Fruit fly (Drosophila melanogaster): Measurements from ENCODE around the gene CG10068.

DNA sequence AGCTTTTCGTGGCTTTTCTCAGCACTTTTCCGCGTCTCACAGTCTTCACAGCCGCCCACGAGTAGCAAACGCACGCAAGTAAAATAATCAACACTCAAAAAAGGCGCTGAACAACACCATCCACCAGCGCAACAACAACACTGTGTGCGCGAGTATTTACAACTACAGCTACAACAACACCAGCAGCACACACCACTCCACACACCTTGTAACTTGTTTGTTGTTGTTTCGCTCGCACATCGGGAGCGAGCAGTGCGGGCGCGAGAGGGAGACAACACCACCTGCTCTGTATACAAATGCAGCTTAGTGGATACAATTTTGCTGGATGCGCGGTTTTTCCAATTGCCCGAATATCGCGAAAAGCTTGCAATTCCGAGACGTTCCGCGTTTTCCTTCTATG is 4.1 kb downstream of the CG10068 start:
- TF ChIP-seq CG17806 (tag; optimal IDR thresholded peaks at IDR 0.05) (no peak), fd96Ca (GFP tag; IDR thresholded peaks at IDR 0.05) (no peak), CG14655 (GFP tag; optimal IDR thresholded peaks at IDR 0.05) (no peak), CG34367 (tag; optimal IDR thresholded peaks at IDR 0.05) (no peak), CG10348 (GFP tag; IDR thresholded peaks at IDR 0.05) (no peak), CG8159 (tag; optimal IDR thresholded peaks at IDR 0.05) (no peak), CG32121 (GFP tag; IDR thresholded peaks at IDR 0.05) (no peak), EcR (GFP tag; optimal IDR thresholded peaks at IDR 0.05) (peak; percentile 74), gl (tag; optimal IDR thresholded peaks at IDR 0.05) (no peak), Ets98B (GFP tag; IDR thresholded peaks at IDR 0.05) (no peak; the same call in 1 of the 2 replicates), rn (GFP tag; IDR thresholded peaks at IDR 0.05) (no peak), CG8301 (tag; optimal IDR thresholded peaks at IDR 0.05) (no peak)
